Worm (Caenorhabditis elegans) whole organism, late embryonic: ENCODE data around the gene Y116F11B.2.

Experiments
- F13H6.1 ChIP-seq: sonication (generic microtip); optimal IDR thresholded peaks from 2 replicates; lab custom pipeline; 2016; ENCODE audit warnings: missing genetic modification characterization, missing compliant biosample characterization
- ceh-14 ChIP-seq: sonication (generic microtip); optimal IDR thresholded peaks from 2 replicates; lab custom pipeline; 2016; ENCODE audit warnings: missing genotype, missing genetic modification characterization, missing compliant biosample characterization
- dmd-4 ChIP-seq: sonication (generic microtip); optimal IDR thresholded peaks from 2 replicates; lab custom pipeline; 2016; ENCODE audit warnings: borderline replicate concordance, missing genetic modification characterization, missing compliant biosample characterization
- elt-2 ChIP-seq: sonication (generic microtip); optimal IDR thresholded peaks from 2 replicates; lab custom pipeline; 2016; ENCODE audit warnings: missing genetic modification reagents, missing genetic modification characterization, missing compliant biosample characterization
- npax-4 ChIP-seq: sonication (generic microtip); optimal IDR thresholded peaks from 2 replicates; lab custom pipeline; 2016; ENCODE audit warnings: missing genetic modification characterization, missing compliant biosample characterization
- pag-3 ChIP-seq: sonication (generic microtip); optimal IDR thresholded peaks from 2 replicates; lab custom pipeline; 2016; ENCODE audit warnings: missing compliant biosample characterization, missing genetic modification characterization, borderline replicate concordance
- pha-4 ChIP-seq: fragments of 150-350 bp; optimal IDR thresholded peaks from 2 replicates; lab custom pipeline; 2018; ENCODE audit warnings: missing biosample characterization, missing genetic modification reagents, missing genetic modification characterization
- rnt-1 ChIP-seq: sonication (generic microtip); optimal IDR thresholded peaks from 2 replicates; lab custom pipeline; 2016; ENCODE audit warnings: missing genetic modification characterization, missing compliant biosample characterization
- sox-4 ChIP-seq: sonication (generic microtip); optimal IDR thresholded peaks from 2 replicates; lab custom pipeline; 2017; ENCODE audit warnings: mild to moderate bottlenecking, missing genetic modification characterization, inconsistent platforms, missing compliant biosample characterization
- zip-5 ChIP-seq: sonication (generic microtip); optimal IDR thresholded peaks from 2 replicates; lab custom pipeline; 2016; ENCODE audit warnings: missing genetic modification characterization, missing compliant biosample characterization

- TF ChIP-seq elt-2 (tag; lab: Kevin White, UChicago): no peak
- no peak for TF ChIP-seq dmd-4
- TF ChIP-seq F13H6.1 (tag; lab: Kevin White, UChicago): no peak
- TF ChIP-seq ceh-14 (tag; lab: Kevin White, UChicago): no peak
- TF ChIP-seq rnt-1 (tag; lab: Kevin White, UChicago): no peak
- TF ChIP-seq pag-3 (tag; lab: Kevin White, UChicago): no peak
- TF ChIP-seq zip-5: no peak
- TF ChIP-seq npax-4 (tag; lab: Kevin White, UChicago): no peak
- TF ChIP-seq pha-4 (tag; lab: Kevin White, UChicago): no peak
- no peak for TF ChIP-seq sox-4
Observed at ce11 chrV:19814833-19815232, 13.9 kb upstream of the Y116F11B.2 start, which contains the start of gene daf-28.
